Worm (Caenorhabditis elegans) whole organism, L1 larva: ENCODE data around the gene tag-294.

Source experiments
- ama-1 ChIP-seq: fragments of 150-350 bp; optimal IDR thresholded peaks from 2 replicates; lab custom pipeline; 2014
- efl-1 ChIP-seq, 4 experiments: fragments of 150-350 bp; optimal IDR thresholded peaks in 3 of 4; peaks in 1 of 4; 1 replicate in 1 of 4; 2 replicates in 3 of 4; lab custom pipeline; 2014; ENCODE audit warnings: missing biosample characterization in 2 of 4, missing genetic modification characterization in 2 of 4, missing genetic modification reagents in 2 of 4
- elt-3 ChIP-seq, 6 experiments: fragments of 150-350 bp in 1 of 6; sonication (generic microtip); optimal IDR thresholded peaks; 2 replicates each; lab custom pipeline; 2017 to 2018; ENCODE audit warnings: missing biosample characterization in 6 of 6, missing genetic modification characterization in 6 of 6, inconsistent platforms in 1 of 6
- fkh-8 ChIP-seq: sonication (generic microtip); optimal IDR thresholded peaks from 2 replicates; lab custom pipeline; 2016; ENCODE audit warnings: mild to moderate bottlenecking, missing genetic modification characterization, missing compliant biosample characterization
- lin-35 ChIP-seq, 2 experiments: fragments of 150-350 bp; optimal IDR thresholded peaks; 2 replicates each; lab custom pipeline; 2014; ENCODE audit warnings: missing biosample characterization in 2 of 2, missing genetic modification characterization in 2 of 2, missing genetic modification reagents in 2 of 2
- nhr-19 ChIP-seq: fragments of 200-800 bp; sonication (Bioruptor generic); conservative IDR thresholded peaks from 2 replicates; pipeline ENCODE4 v1.3.6; 2022; ENCODE audit warnings: missing genetic modification characterization, missing compliant biosample characterization
- nhr-90 ChIP-seq: sonication (generic microtip); optimal IDR thresholded peaks from 2 replicates; lab custom pipeline; 2016; ENCODE audit warnings: mild to moderate bottlenecking, missing genetic modification characterization, missing compliant biosample characterization; ENCODE audit not compliant: poor library complexity

- no peak for TF ChIP-seq elt-3 (tag; optimal IDR thresholded peaks at IDR 0.05; lab: Kevin White, UChicago)
- no peak for TF ChIP-seq fkh-8 (tag; lab: Kevin White, UChicago)
- TF ChIP-seq ama-1 (lab: Kevin White, UChicago), result no peak
- TF ChIP-seq lin-35 (GFP tag; optimal IDR thresholded peaks at IDR 0.05; lab: Kevin White, UChicago), result no peak
- TF ChIP-seq nhr-90 (tag; lab: Kevin White, UChicago), result no peak
- no peak for TF ChIP-seq efl-1 (optimal IDR thresholded peaks at IDR 0.05; lab: Kevin White, UChicago)
- no peak for TF ChIP-seq efl-1 (GFP tag; optimal IDR thresholded peaks at IDR 0.05 in 1 of 2; lab: Kevin White, UChicago)
- peak; percentile 18 for TF ChIP-seq nhr-19 (GFP tag; lab: Robert Waterston, UW)
Measured at ce11 chrX:5746665-5747064, 16.5 kb downstream of the tag-294 start.
